Worm (Caenorhabditis elegans): Measurements from ENCODE around the gene B0334.13.

ce11 chrII:11536505-11536904 lies 48.4 kb downstream of the B0334.13 start:
- TF ChIP-seq lsl-1 (GFP tag; optimal IDR thresholded peaks at IDR 0.05) (peak; percentile 81), F52B5.7 (tag; optimal IDR thresholded peaks at IDR 0.05) (no peak), ama-1 (optimal IDR thresholded peaks at IDR 0.05) (no peak), ama-1 (GFP tag; optimal IDR thresholded peaks at IDR 0.05) (no peak), ets-4 (GFP tag; optimal IDR thresholded peaks at IDR 0.05) (no peak)
